Worm (Caenorhabditis elegans) whole organism, midembryonic: ENCODE results near the gene Y19D10B.8.

Experiments
- T22C8.4 ChIP-seq: fragments of 200-800 bp; sonication (Bioruptor generic); IDR thresholded peaks from 2 replicates; pipeline ENCODE4 v1.3.6; 2022; ENCODE audit warnings: missing genetic modification characterization, missing compliant biosample characterization
- flt-1 ChIP-seq: fragments of 200-800 bp; sonication (Bioruptor generic); IDR thresholded peaks from 2 replicates; pipeline ENCODE4 v1.3.6; 2022; ENCODE audit warnings: missing genetic modification characterization, missing compliant biosample characterization
- klf-2 ChIP-seq: fragments of 200-800 bp; sonication (Bioruptor generic); conservative IDR thresholded peaks from 2 replicates; pipeline ENCODE4 v1.3.6; 2022; ENCODE audit warnings: missing genetic modification reagents, missing genetic modification characterization, missing compliant biosample characterization
- ref-1 ChIP-seq: fragments of 200-800 bp; sonication (Bioruptor generic); conservative IDR thresholded peaks from 2 replicates; pipeline ENCODE4 v1.3.6; 2022; ENCODE audit warnings: missing genetic modification reagents, missing genetic modification characterization, missing compliant biosample characterization
- tab-1 ChIP-seq: fragments of 200-800 bp; sonication (Bioruptor generic); IDR thresholded peaks from 2 replicates; pipeline ENCODE4 v1.3.6; 2022; ENCODE audit warnings: missing genetic modification characterization, missing compliant biosample characterization
- ztf-23 ChIP-seq: fragments of 200-800 bp; sonication (Bioruptor generic); IDR thresholded peaks from 2 replicates; pipeline ENCODE4 v1.3.6; 2022; ENCODE audit warnings: missing genetic modification reagents, missing genetic modification characterization, missing compliant biosample characterization

DNA sequence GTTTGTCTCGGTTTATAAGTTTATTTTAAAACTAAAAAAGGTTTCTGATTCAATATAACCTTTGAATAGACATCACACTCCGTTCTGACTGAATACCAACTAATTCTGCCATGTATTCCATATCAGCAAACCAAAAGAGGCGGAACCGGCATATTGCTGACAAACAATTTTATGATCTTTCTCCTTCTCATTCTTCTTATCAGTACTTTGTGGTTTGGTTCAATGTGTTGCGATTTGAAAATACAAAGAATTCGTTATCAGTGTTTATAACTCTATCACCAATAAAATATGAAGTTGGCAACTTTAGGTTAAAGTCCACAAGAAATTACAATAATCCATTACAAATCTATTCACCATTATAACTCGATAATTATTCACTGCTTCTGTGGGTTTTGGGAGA lies 23.5 kb upstream of the Y19D10B.8 start:
- TF ChIP-seq tab-1 (GFP tag; lab: Robert Waterston, UW) (no peak), ref-1 (no peak), ztf-23 (GFP tag; lab: Robert Waterston, UW) (no peak), flt-1 (GFP tag; lab: Robert Waterston, UW) (no peak), T22C8.4 (GFP tag; lab: Robert Waterston, UW) (no peak), klf-2 (GFP tag; lab: Robert Waterston, UW) (no peak)
